Worm (Caenorhabditis elegans) whole organism, early embryonic: ENCODE data around the gene dhs-11.

Experiments
- B0310.2 ChIP-seq: sonication (generic microtip); optimal IDR thresholded peaks from 2 replicates; lab custom pipeline; 2016; ENCODE audit warnings: mild to moderate bottlenecking, missing genetic modification characterization, missing compliant biosample characterization
- aly-1 ChIP-seq: sonication (generic microtip); optimal IDR thresholded peaks from 2 replicates; lab custom pipeline; 2016; ENCODE audit warnings: missing genetic modification characterization, missing compliant biosample characterization
- ama-1 ChIP-seq: fragments of 150-350 bp; optimal IDR thresholded peaks from 2 replicates; lab custom pipeline; 2014
- ceh-36 ChIP-seq: sonication (generic microtip); optimal IDR thresholded peaks from 2 replicates; lab custom pipeline; 2016; ENCODE audit warnings: missing genetic modification characterization, inconsistent platforms, missing compliant biosample characterization
- ets-7 ChIP-seq: sonication (generic microtip); optimal IDR thresholded peaks from 2 replicates; lab custom pipeline; 2016; ENCODE audit warnings: missing genotype, missing genetic modification characterization, missing compliant biosample characterization
- hmbx-1 ChIP-seq: sonication (generic microtip); optimal IDR thresholded peaks from 2 replicates; lab custom pipeline; 2016; ENCODE audit warnings: mild to moderate bottlenecking, missing genetic modification characterization, missing compliant biosample characterization
- hmg-4 ChIP-seq: fragments of 200-800 bp; sonication (Bioruptor generic); optimal IDR thresholded peaks from 2 replicates; lab custom pipeline; 2018; ENCODE audit warnings: mild to moderate bottlenecking, missing genetic modification characterization, missing compliant biosample characterization
- hnd-1 ChIP-seq: sonication (generic microtip); optimal IDR thresholded peaks from 2 replicates; lab custom pipeline; 2016; ENCODE audit warnings: missing genetic modification characterization, missing compliant biosample characterization
- pes-1 ChIP-seq: fragments of 200-800 bp; sonication (Bioruptor generic); IDR thresholded peaks from 2 replicates; pipeline ENCODE4 v1.3.6; 2022; ENCODE audit warnings: missing genetic modification reagents, missing genetic modification characterization, missing compliant biosample characterization
- scrt-1 ChIP-seq: fragments of 200-800 bp; sonication (Bioruptor generic); IDR thresholded peaks from 2 replicates; pipeline ENCODE4 v1.3.6; 2022; ENCODE audit warnings: missing genetic modification characterization, missing compliant biosample characterization
- sea-1 ChIP-seq: fragments of 200-800 bp; sonication (Bioruptor generic); conservative IDR thresholded peaks from 2 replicates; pipeline ENCODE4 v1.3.6; 2022; ENCODE audit warnings: missing genetic modification characterization, missing compliant biosample characterization
- tbx-11 ChIP-seq: fragments of 200-800 bp; sonication (Bioruptor generic); IDR thresholded peaks from 2 replicates; pipeline ENCODE4 v1.3.6; 2022; ENCODE audit warnings: missing genetic modification characterization, missing compliant biosample characterization

ce11 chrIII:10646094-10646493 is 3.4 kb upstream of the dhs-11 start, which contains the start of gene orc-4:
- TF ChIP-seq scrt-1 (GFP tag; lab: Robert Waterston, UW) (no peak), ets-7 (tag; lab: Kevin White, UChicago) (no peak), ceh-36 (tag; lab: Kevin White, UChicago) (no peak), aly-1 (tag; lab: Kevin White, UChicago) (no peak), tbx-11 (GFP tag; lab: Robert Waterston, UW) (no peak), hnd-1 (tag; lab: Kevin White, UChicago) (no peak), B0310.2 (tag; lab: Kevin White, UChicago) (no peak), hmbx-1 (no peak), ama-1 (lab: Kevin White, UChicago) (no peak), sea-1 (no peak), pes-1 (no peak), hmg-4 (GFP tag; lab: Kevin White, UChicago) (no peak)
